Fruit fly (Drosophila melanogaster): Measurements from ENCODE around the gene hb.

The hb gene

DNA sequence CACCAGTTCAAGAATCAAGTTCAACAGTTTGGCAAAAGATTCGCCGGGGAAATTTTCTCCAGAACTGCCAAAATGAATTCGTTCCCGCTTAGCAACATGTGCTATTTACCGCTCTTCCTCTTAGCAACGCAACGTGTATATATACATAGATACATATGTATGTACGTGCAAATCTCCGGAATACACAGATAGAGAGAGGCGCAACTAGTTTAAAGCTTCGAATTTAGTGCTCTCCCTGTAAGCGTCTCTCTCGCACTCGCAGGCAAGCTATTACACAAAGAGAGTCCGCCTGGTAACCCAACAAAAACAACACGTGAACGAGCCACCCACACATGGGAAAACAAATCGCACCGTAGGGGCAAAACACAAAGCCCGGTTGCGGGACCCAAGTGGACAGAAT, 38.9 kb downstream of the hb start:
- TF ChIP-seq Sin3A (optimal IDR thresholded peaks at IDR 0.05) (no peak), ttk (optimal IDR thresholded peaks at IDR 0.05) (no peak), h (optimal IDR thresholded peaks at IDR 0.05) (no peak), insv (optimal IDR thresholded peaks at IDR 0.05) (no peak), psq (optimal IDR thresholded peaks at IDR 0.05) (no peak), Myc (optimal IDR thresholded peaks at IDR 0.05) (no peak)

DNA sequence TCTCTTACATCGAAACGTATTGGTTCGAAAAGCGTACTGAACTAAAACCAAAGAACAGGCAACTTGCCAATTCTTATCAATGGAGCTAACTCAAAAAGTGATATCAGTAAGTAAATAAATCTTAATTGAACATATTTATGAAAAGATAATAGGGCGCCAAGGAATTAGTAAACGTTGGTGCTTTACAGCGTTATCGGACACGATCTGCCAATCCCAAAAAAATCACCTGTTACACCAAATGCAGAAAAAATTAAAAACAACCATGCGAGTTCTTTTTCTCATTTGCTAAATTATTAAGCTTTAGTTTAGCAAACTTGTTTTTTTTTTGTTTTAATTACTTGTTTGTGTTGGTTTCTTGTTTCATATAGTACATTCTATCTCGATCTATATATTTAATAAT, 43.0 kb downstream of the hb start, which contains the start of gene CG42489:
Gene CG42489 (minus strand): TSS at position 101 of the 400 bp plus-strand sequence.
- TF ChIP-seq psq (optimal IDR thresholded peaks at IDR 0.05): no peak
- TF ChIP-seq ttk (optimal IDR thresholded peaks at IDR 0.05): no peak
- no peak for TF ChIP-seq h (optimal IDR thresholded peaks at IDR 0.05)
- no peak for TF ChIP-seq insv (optimal IDR thresholded peaks at IDR 0.05)
- no peak for TF ChIP-seq Sin3A (optimal IDR thresholded peaks at IDR 0.05)
- no peak for TF ChIP-seq Myc (optimal IDR thresholded peaks at IDR 0.05)

DNA sequence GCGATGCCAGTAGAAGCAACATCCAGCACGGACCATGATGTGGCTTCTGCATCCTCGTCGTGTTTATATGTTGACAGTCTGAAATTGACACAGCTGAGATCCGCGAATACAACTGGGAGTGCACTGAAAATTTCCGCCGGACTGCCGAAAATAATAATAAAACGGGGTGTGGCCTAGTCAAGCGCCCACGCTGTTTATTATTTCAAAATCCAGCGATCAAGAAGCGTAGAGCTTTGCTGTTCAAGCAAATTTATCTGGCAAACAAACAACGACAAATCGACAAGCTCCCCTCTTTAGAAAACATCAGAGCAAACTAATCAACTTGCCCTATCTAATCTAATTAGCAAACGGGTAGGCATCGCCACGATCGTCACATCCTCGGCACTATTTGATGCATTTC, 43.6 kb downstream of the hb start:
- TF ChIP-seq Sin3A (optimal IDR thresholded peaks at IDR 0.05) (no peak), Myc (optimal IDR thresholded peaks at IDR 0.05) (no peak), psq (optimal IDR thresholded peaks at IDR 0.05) (no peak), h (optimal IDR thresholded peaks at IDR 0.05) (no peak), insv (optimal IDR thresholded peaks at IDR 0.05) (no peak), ttk (optimal IDR thresholded peaks at IDR 0.05) (no peak)

DNA sequence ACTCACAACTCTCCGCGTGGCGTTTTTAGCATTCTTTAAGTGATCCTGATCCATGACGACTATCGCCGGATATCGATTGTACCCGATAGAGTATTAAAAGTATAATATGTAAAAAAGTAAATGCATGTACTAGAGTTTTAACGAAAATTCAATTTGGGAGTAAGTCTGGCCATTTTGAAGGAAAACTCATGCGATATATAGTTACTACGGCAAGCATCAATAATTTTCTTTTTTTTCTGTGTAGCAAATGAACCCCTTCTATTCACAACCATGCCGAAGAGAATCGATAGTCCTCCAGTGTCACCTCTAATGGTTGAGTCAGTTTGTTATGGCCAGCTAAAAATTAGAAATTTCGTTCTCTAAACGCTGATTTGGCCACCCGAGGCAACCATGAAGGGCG, 44.9 kb downstream of the hb start, which contains the start of the genes Sys1 and Dhod:
Gene Sys1 (plus strand): TSS at position 91 of the 400 bp plus-strand sequence.
Gene Dhod (minus strand): TSS at position 186 of the 400 bp plus-strand sequence.
- no peak for TF ChIP-seq insv (optimal IDR thresholded peaks at IDR 0.05)
- TF ChIP-seq psq (optimal IDR thresholded peaks at IDR 0.05): no peak
- TF ChIP-seq h (optimal IDR thresholded peaks at IDR 0.05): no peak
- no peak for TF ChIP-seq Myc (optimal IDR thresholded peaks at IDR 0.05)
- no peak for TF ChIP-seq Sin3A (optimal IDR thresholded peaks at IDR 0.05)
- TF ChIP-seq ttk (optimal IDR thresholded peaks at IDR 0.05): no peak

DNA sequence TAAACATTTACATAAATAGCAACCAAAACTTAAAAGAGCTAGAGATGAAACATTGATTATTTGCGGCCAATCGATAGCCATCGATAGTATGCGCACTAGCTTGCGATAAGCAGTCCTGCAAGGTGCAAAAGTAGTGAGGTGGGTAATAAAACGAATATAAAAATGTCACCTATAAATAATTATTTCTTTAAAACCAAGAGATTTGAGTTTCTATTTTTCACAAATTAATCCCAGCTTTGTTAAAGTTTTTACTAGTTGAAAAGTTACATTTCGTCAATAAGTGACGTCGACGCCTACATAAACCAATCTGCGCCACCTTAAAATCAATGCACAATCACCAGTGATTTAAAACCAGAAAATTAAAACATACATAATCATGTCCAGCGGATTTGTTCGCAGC, 46.9 kb downstream of the hb start, which contains the start of the genes Mkk4 and SLIRP2:
Gene Mkk4 (minus strand): TSS at position 56 of the 400 bp plus-strand sequence.
Gene SLIRP2 (plus strand): TSS at position 344 of the 400 bp plus-strand sequence.
- TF ChIP-seq Sin3A (optimal IDR thresholded peaks at IDR 0.05) (no peak), Myc (optimal IDR thresholded peaks at IDR 0.05) (no peak), ttk (optimal IDR thresholded peaks at IDR 0.05) (no peak), psq (optimal IDR thresholded peaks at IDR 0.05) (no peak), insv (optimal IDR thresholded peaks at IDR 0.05) (no peak), h (optimal IDR thresholded peaks at IDR 0.05) (no peak)

DNA sequence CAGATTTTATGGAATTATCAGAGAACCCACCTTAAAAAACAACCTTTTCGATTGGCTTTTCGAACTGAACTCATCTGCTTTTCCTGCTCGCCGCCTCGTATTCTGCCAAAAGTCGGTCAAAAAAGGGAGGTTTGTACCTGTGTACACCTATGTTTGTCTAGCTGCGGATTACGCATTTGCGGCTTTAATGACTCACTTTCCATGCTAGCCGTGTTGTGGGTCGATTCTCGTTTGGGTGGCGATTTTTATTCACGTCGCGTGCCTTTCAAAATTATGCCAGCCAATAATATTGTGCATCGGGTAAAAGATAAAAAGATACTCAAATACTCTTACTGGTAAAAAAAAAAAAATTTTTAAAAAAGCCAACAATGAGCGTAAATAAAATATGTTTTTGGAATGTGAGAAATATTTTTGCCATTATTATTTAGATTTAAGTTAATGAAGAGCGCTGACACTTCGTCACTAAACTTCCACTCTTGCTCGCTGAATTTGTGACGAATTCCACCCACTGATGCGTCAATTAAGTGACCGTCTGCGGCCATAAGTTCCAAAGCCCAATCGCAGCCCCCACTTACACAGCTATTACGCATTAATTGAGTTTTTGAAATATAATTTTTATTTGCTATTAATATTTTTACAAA, 51.9 kb downstream of the hb start, which contains the start of gene Cyp313b1:
Gene Cyp313b1 (minus strand): TSS at position 71 of the 641 bp plus-strand sequence.
- no peak for TF ChIP-seq h (optimal IDR thresholded peaks at IDR 0.05)
- no peak for TF ChIP-seq ttk (optimal IDR thresholded peaks at IDR 0.05)
- no peak for TF ChIP-seq Myc (optimal IDR thresholded peaks at IDR 0.05)
- TF ChIP-seq psq (optimal IDR thresholded peaks at IDR 0.05): no peak
- TF ChIP-seq Sin3A (optimal IDR thresholded peaks at IDR 0.05): no peak
- TF ChIP-seq insv (optimal IDR thresholded peaks at IDR 0.05): no peak

DNA sequence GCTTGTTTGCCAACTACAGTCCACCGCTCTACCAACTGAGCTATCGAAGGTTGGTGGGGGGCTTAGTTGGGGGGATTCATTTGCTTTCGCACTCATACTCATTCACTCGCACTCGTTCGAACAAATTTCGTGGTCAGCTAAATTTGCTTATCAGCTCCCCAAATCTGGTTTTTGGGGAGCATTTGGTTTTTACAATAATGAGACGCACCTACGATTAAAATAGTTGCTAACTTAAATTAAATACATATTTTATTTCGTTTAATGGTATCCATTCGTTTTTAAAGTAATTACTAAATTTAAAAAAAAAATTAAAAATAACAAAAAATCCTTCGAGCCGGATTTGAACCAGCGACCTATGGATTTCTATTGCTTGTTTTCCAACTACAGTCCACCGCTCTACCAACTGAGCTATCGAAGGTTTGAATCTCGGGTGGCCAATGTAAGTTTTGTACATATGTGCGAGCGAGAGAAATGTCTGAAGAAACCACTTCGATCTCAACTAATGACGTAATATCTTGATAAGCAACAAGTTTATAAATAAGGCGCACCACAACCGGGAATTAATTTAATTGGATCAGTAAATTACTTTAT, 55.2 kb downstream of the hb start:
- TF ChIP-seq Myc (optimal IDR thresholded peaks at IDR 0.05): no peak
- TF ChIP-seq psq (optimal IDR thresholded peaks at IDR 0.05): no peak
- TF ChIP-seq h (optimal IDR thresholded peaks at IDR 0.05): no peak
- no peak for TF ChIP-seq ttk (optimal IDR thresholded peaks at IDR 0.05)
- TF ChIP-seq insv (optimal IDR thresholded peaks at IDR 0.05): no peak
- no peak for TF ChIP-seq Sin3A (optimal IDR thresholded peaks at IDR 0.05)

Measured in Kc167 (cell line).